Worm (Caenorhabditis elegans) whole organism, dauer: ENCODE results near the gene nlp-45.

Experiments
- unc-62 ChIP-seq: sonication (generic microtip); optimal IDR thresholded peaks from 2 replicates; lab custom pipeline; 2017; ENCODE audit warnings: missing biosample characterization, missing genetic modification reagents, missing genetic modification characterization

Gene nlp-45

DNA sequence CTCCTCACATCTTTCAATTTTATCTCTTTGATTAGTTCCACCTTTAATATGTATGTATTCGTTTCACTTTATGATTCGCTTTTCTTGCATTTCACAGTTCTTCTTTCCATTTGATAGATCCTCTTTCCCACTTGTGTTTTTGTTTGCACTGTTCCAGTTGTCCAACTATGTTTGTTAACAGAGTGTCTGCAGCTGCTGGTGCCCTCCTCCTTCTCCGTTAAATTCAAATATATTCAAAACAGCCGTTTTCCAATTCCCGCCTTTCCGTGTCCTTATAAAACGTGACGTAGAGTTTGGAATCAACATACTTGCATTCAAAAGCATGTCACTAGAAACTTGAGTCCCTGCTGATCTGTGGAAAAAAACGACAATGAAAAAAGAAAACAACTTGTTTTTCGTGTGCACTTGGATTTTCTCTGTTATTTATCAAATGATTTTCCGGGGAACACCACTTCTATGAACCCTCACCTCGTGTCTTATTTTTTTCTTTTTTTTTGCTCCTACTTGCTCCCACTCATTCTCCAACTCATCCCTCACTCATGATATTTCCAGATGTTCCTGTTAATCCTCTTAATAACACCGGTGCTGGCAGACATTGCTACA lies 43.8 kb downstream of the nlp-45 start, which contains the start of gene T10H10.2:
T10H10.2 (plus strand) TSS at position 553 of the 603 bp plus-strand sequence.
- no peak for TF ChIP-seq unc-62 (GFP tag; lab: Kevin White, UChicago)

DNA sequence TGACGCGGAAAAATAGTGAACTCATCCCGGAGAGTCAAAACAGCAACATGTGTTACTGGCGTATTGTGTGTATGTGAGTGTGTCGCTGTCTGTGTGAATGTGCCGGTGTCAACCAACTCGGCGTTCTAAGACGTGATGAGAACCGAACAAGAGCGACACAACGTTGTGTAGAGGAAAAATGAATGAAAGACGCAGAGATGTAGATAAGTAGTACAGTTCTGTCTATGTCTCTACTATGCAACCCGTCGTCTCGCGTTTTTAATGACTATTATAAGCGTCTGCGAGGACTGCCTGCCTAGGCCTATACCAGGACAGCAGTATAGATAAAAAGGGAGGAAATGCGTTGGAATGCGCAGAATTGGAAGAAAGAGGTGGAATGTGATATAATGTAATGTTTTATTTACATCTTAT lies 50.1 kb downstream of the nlp-45 start:
- no peak for TF ChIP-seq unc-62 (GFP tag; lab: Kevin White, UChicago)
